Fruit fly (Drosophila melanogaster): ENCODE data around the gene CG33986.

CG33986 gene

DNA sequence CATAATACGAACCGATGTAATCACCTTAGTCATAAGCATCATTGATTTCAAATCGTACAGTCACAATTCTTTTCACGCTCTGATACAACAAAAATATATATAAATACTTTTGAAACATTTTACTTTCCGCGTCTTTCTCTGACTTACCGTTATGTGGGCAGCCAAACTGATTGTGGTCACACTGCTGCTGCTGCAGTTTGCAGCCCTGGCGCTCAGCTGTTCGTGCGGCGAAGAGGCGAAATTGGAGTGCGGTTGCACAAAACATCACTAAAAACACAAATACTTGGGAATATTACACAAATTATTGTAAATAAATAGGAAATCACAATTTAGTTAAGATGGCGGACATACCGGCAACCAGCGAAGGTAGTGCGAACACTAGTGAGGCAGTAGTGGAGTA, 15.7 kb downstream of the CG33986 start, which contains the start of the genes gdl and gdl-ORF39:
gdl (plus strand) TSS at position 48 of the 400 bp plus-strand sequence.
gdl-ORF39 (plus strand) TSS at position 48 of the 400 bp plus-strand sequence.
- no peak for TF ChIP-seq fkh (GFP tag; optimal IDR thresholded peaks at IDR 0.05)
- TF ChIP-seq OdsH (GFP tag; optimal IDR thresholded peaks at IDR 0.05): no peak
- TF ChIP-seq spab (GFP tag; optimal IDR thresholded peaks at IDR 0.05): no peak
- no peak for TF ChIP-seq Hr4 (GFP tag; optimal IDR thresholded peaks at IDR 0.05)
- no peak for TF ChIP-seq CG8632 (GFP tag; optimal IDR thresholded peaks at IDR 0.05)
- TF ChIP-seq Eip78C (GFP tag): peak; percentile 64
- TF ChIP-seq CG11902 (GFP tag; optimal IDR thresholded peaks at IDR 0.05): no peak

DNA sequence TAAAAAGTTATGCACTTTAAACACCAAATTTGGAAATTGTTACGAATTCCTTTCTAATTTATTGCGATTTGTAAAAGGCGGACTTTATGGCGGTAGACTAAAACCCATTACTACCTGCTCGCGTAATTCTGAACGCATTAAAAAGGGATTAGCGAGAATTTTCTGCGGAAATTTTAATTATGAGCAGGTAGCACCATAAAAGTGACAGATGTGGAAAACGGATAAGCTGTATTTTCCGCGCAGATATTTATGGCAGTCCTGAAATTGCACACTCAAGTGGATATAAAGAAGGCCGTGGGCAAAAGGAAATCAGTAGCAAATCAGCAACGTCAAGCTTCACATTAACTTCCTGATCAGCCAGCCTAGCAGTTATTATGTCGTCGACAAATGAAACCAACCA, 16.3 kb downstream of the CG33986 start, which contains the start of gene Z600:
Z600 (plus strand) TSS at position 312 of the 400 bp plus-strand sequence.
- TF ChIP-seq Eip78C (GFP tag): no peak
- TF ChIP-seq CG32006 (GFP tag; optimal IDR thresholded peaks at IDR 0.05): no peak
- TF ChIP-seq Blimp-1 (GFP tag; optimal IDR thresholded peaks at IDR 0.05): no peak
- TF ChIP-seq salr (GFP tag; optimal IDR thresholded peaks at IDR 0.05): no peak
- TF ChIP-seq fd59A (GFP tag; optimal IDR thresholded peaks at IDR 0.05): no peak
- no peak for TF ChIP-seq eg (GFP tag; IDR thresholded peaks at IDR 0.05)
- TF ChIP-seq CG6276 (GFP tag; optimal IDR thresholded peaks at IDR 0.05): no peak
- no peak for TF ChIP-seq OdsH (GFP tag; optimal IDR thresholded peaks at IDR 0.05)
- no peak for TF ChIP-seq Smox (GFP tag; optimal IDR thresholded peaks at IDR 0.05)
- no peak for TF ChIP-seq Eip93F (GFP tag; optimal IDR thresholded peaks at IDR 0.05)
- TF ChIP-seq cyc (GFP tag; optimal IDR thresholded peaks at IDR 0.05): no peak
- no peak for TF ChIP-seq topi (GFP tag; optimal IDR thresholded peaks at IDR 0.05)
- no peak for TF ChIP-seq CG10669 (GFP tag; optimal IDR thresholded peaks at IDR 0.05)
- no peak for TF ChIP-seq Hr4 (GFP tag; optimal IDR thresholded peaks at IDR 0.05)
- TF ChIP-seq dsx (GFP tag; optimal IDR thresholded peaks at IDR 0.05; ENCODE audit: poor library complexity, severe bottlenecking): no peak

DNA sequence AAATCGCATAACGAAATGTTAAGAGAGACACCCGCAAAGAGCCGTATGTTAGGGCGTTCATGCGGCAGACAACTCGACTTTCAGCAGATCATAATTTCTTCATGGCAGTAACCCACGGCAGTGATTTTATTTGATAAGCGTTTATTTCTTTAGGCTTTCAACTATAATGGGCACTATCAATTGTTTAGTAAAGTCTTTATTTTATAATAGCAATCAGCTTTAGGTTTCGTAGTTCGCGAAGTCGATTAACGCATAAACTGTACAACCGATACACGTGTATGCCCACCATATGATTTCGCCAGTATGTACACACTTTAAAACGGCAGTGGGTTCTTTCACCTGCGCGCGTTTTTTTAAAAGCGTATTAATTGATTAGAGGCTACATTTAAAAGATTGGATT, 16.8 kb downstream of the CG33986 start, which contains the start of gene CG7841:
CG7841 (minus strand) TSS at position 20 of the 400 bp plus-strand sequence.
- TF ChIP-seq CG6808 (GFP tag; optimal IDR thresholded peaks at IDR 0.05) (peak; percentile 98), CG11902 (GFP tag; optimal IDR thresholded peaks at IDR 0.05) (peak; percentile 90), dsx (GFP tag; optimal IDR thresholded peaks at IDR 0.05; ENCODE audit: poor library complexity, severe bottlenecking) (peak; percentile 98), Eip78C (GFP tag) (peak; percentile 100), eg (GFP tag; IDR thresholded peaks at IDR 0.05) (peak; percentile 98; the same call in 2 of the 3 replicates), esn (GFP tag; optimal IDR thresholded peaks at IDR 0.05) (peak; percentile 99), fd59A (GFP tag; optimal IDR thresholded peaks at IDR 0.05) (peak; percentile 95), Gug (GFP tag; IDR thresholded peaks at IDR 0.05) (peak; percentile 93), Ets96B (tag; optimal IDR thresholded peaks at IDR 0.05) (peak; percentile 98), fkh (GFP tag; optimal IDR thresholded peaks at IDR 0.05) (peak; percentile 89), Smox (GFP tag; optimal IDR thresholded peaks at IDR 0.05) (peak; percentile 98), dac (GFP tag; optimal IDR thresholded peaks at IDR 0.05) (peak; percentile 96), Hr39 (GFP tag; optimal IDR thresholded peaks at IDR 0.05) (peak; percentile 97), Eip93F (GFP tag; optimal IDR thresholded peaks at IDR 0.05) (peak; percentile 99), OdsH (GFP tag; optimal IDR thresholded peaks at IDR 0.05) (peak; percentile 97), CG6276 (GFP tag; optimal IDR thresholded peaks at IDR 0.05) (peak; percentile 97), Sox14 (GFP tag; optimal IDR thresholded peaks at IDR 0.05) (peak; percentile 98), CG3032 (tag; optimal IDR thresholded peaks at IDR 0.05) (peak; percentile 99), net (GFP tag; optimal IDR thresholded peaks at IDR 0.05) (peak; percentile 98), CG8119 (GFP tag; IDR thresholded peaks at IDR 0.05) (peak; percentile 98), CG6163 (GFP tag; IDR thresholded peaks at IDR 0.05) (peak; percentile 98), CG7368 (GFP tag; optimal IDR thresholded peaks at IDR 0.05) (peak; percentile 97), CG32006 (GFP tag; optimal IDR thresholded peaks at IDR 0.05) (peak; percentile 96), CG6854 (GFP tag; optimal IDR thresholded peaks at IDR 0.05) (peak; percentile 99), fd85E (GFP tag; optimal IDR thresholded peaks at IDR 0.05) (peak; percentile 93), CG8632 (GFP tag; optimal IDR thresholded peaks at IDR 0.05) (peak; percentile 97), salr (GFP tag; optimal IDR thresholded peaks at IDR 0.05) (peak; percentile 93 to 95), CG4318 (GFP tag; optimal IDR thresholded peaks at IDR 0.05) (peak; percentile 93), Lpt (GFP tag; optimal IDR thresholded peaks at IDR 0.05) (peak; percentile 96), lz (GFP tag; optimal IDR thresholded peaks at IDR 0.05) (peak; percentile 99), Ets21C (GFP tag; optimal IDR thresholded peaks at IDR 0.05) (peak; percentile 96), Sox102F (GFP tag; optimal IDR thresholded peaks at IDR 0.05) (peak; percentile 99), Sox15 (GFP tag; optimal IDR thresholded peaks at IDR 0.05) (peak; percentile 92), CG31627 (GFP tag; optimal IDR thresholded peaks at IDR 0.05) (peak; percentile 97), CG34406 (GFP tag; optimal IDR thresholded peaks at IDR 0.05) (peak; percentile 98), CG15336 (GFP tag; IDR thresholded peaks at IDR 0.05) (peak; percentile 99), topi (GFP tag; optimal IDR thresholded peaks at IDR 0.05) (peak; percentile 99), svp (GFP tag) (peak; percentile 99), pdm3 (GFP tag; optimal IDR thresholded peaks at IDR 0.05) (peak; percentile 98), CG6792 (GFP tag; optimal IDR thresholded peaks at IDR 0.05) (peak; percentile 98)

All from whole organism, prepupa.